Worm (Caenorhabditis elegans): ENCODE results near the gene srg-33.

srg-33 gene

DNA sequence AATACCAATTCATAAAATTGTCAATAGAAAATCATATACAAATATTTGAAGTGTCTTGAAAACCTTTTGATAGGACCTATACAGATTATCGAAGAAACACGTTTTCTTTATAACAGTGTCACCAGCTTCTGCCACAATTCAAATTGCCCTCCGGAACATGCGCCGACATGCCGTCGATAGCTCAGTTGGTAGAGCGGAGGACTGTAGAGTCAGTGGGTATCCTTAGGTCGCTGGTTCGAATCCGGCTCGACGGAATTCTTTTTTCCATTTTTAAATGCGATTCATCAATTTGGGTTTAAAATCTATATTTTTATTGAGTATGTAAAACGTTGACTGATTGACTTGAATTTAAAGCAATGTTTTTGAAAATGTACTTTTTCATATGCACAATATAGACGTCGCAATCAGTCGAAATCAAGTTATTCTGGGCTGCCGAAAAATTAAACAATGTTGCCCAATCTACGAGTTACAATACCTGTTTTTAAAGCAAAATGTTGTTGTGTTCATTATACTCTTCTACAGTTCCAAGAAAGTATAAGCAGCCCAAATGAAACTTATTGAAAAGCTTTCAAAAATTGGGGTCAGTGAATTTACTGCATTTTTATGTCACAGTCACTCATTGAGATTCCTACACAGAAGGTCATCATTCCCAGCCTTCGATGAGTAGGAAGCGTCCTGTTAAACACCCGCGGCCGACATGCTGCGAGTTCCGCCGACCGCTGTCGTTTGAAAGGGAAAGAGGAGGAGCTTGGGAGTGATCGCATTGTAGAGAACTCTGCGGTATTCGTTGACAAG is 44.4 kb upstream of the srg-33 start:
- peak; percentile 92 for TF ChIP-seq nhr-85 (tag)
- peak; percentile 19 for TF ChIP-seq C04F5.9 (tag; optimal IDR thresholded peaks at IDR 0.05)
- TF ChIP-seq irx-1 (tag; optimal IDR thresholded peaks at IDR 0.05) = peak; percentile 66
- no peak for TF ChIP-seq sptf-1 (tag; optimal IDR thresholded peaks at IDR 0.05)
- TF ChIP-seq hpl-2 (GFP tag; optimal IDR thresholded peaks at IDR 0.05) = peak; percentile 54
- TF ChIP-seq lin-13 (GFP tag; optimal IDR thresholded peaks at IDR 0.05) = peak; percentile 61
- TF ChIP-seq nhr-90 (tag; optimal IDR thresholded peaks at IDR 0.05; ENCODE audit: poor library complexity) = peak; percentile 96
- peak; percentile 79 for TF ChIP-seq nhr-77 (tag; optimal IDR thresholded peaks at IDR 0.05)
- no peak for TF ChIP-seq sox-4 (tag; optimal IDR thresholded peaks at IDR 0.05)
- peak; percentile 99 for TF ChIP-seq snpc-4 (tag; optimal IDR thresholded peaks at IDR 0.05)
- peak; percentile 84 for TF ChIP-seq nhr-20 (tag; optimal IDR thresholded peaks at IDR 0.05)
- TF ChIP-seq mdl-1 (tag; optimal IDR thresholded peaks at IDR 0.05) = peak in 1 of 2 experiments; percentile 9
- TF ChIP-seq ceh-88 (GFP tag; IDR thresholded peaks at IDR 0.05) = no peak
- peak; percentile 68 for TF ChIP-seq mep-1 (tag; optimal IDR thresholded peaks at IDR 0.05)
- peak; percentile 66; the same call in 1 of the 2 replicates for TF ChIP-seq grh-1 (GFP tag; IDR thresholded peaks at IDR 0.05)
- TF ChIP-seq nhr-11 (tag; optimal IDR thresholded peaks at IDR 0.05) = no peak
- peak; percentile 13 for TF ChIP-seq C16A3.4 (tag; optimal IDR thresholded peaks at IDR 0.05)
- peak; percentile 90 for TF ChIP-seq ama-1 (optimal IDR thresholded peaks at IDR 0.05)
- peak; percentile 71 for TF ChIP-seq fos-1 (tag; optimal IDR thresholded peaks at IDR 0.05)
- TF ChIP-seq ztf-11 (tag; optimal IDR thresholded peaks at IDR 0.05) = peak in 1 of 2 experiments; percentile 46
- TF ChIP-seq elt-2 (tag; optimal IDR thresholded peaks at IDR 0.05) = peak; percentile 90
- peak; percentile 90 for TF ChIP-seq nhr-71 (tag; optimal IDR thresholded peaks at IDR 0.05)
- peak; percentile 81 for TF ChIP-seq snu-23 (GFP tag; optimal IDR thresholded peaks at IDR 0.05)
- TF ChIP-seq efl-1 (optimal IDR thresholded peaks at IDR 0.05) = peak; percentile 38 to 66
- TF ChIP-seq efl-1 (GFP tag; optimal IDR thresholded peaks at IDR 0.05 in 1 of 2) = peak in 1 of 2 experiments; percentile 97
- TF ChIP-seq mab-9 (GFP tag; IDR thresholded peaks at IDR 0.05) = 0 out of 2 replicates have a peak, but pooled peaks have one; percentile 26
- TF ChIP-seq ces-1 (GFP tag; optimal IDR thresholded peaks at IDR 0.05) = no peak
- no peak for TF ChIP-seq zag-1 (tag; optimal IDR thresholded peaks at IDR 0.05)
- peak; percentile 90 for TF ChIP-seq nhr-47 (tag; optimal IDR thresholded peaks at IDR 0.05)
- TF ChIP-seq lir-3 (tag; optimal IDR thresholded peaks at IDR 0.05; ENCODE audit: poor library complexity) = peak; percentile 23
- no peak for TF ChIP-seq hlh-4 (tag; optimal IDR thresholded peaks at IDR 0.05)
- peak; percentile 18 to 70 for TF ChIP-seq lsy-2 (tag; optimal IDR thresholded peaks at IDR 0.05)
- peak; percentile 62 for TF ChIP-seq xbp-1 (tag; optimal IDR thresholded peaks at IDR 0.05)
- TF ChIP-seq lin-35 (GFP tag; optimal IDR thresholded peaks at IDR 0.05) = peak in 1 of 2 experiments; percentile 62
- TF ChIP-seq dpl-1 (GFP tag; optimal IDR thresholded peaks at IDR 0.05) = peak in 2 of 3 experiments; percentile 19 to 24
- TF ChIP-seq aly-2 (tag; optimal IDR thresholded peaks at IDR 0.05) = peak; percentile 73
- peak; percentile 18 for TF ChIP-seq fkh-4 (tag; optimal IDR thresholded peaks at IDR 0.05; ENCODE audit: borderline replicate concordance)
- peak; percentile 24 for TF ChIP-seq ztf-4 (tag; optimal IDR thresholded peaks at IDR 0.05)
- peak; percentile 36 for TF ChIP-seq efl-3 (GFP tag; optimal IDR thresholded peaks at IDR 0.05)
- TF ChIP-seq lin-14 (GFP tag; optimal IDR thresholded peaks at IDR 0.05) = peak; percentile 85
- TF ChIP-seq ceh-82 (tag; optimal IDR thresholded peaks at IDR 0.05) = peak; percentile 47 to 55 (median 54)
- TF ChIP-seq F16B12.6 (tag; optimal IDR thresholded peaks at IDR 0.05) = no peak
- TF ChIP-seq Y116A8C.19 (tag; optimal IDR thresholded peaks at IDR 0.05; ENCODE audit: borderline replicate concordance) = no peak
- TF ChIP-seq lin-39 (tag; optimal IDR thresholded peaks at IDR 0.05) = peak; percentile 81
- peak; percentile 6 for TF ChIP-seq nhr-76 (tag; optimal IDR thresholded peaks at IDR 0.05)
- TF ChIP-seq zip-4 (GFP tag; optimal IDR thresholded peaks at IDR 0.05) = peak; percentile 58
- TF ChIP-seq nhr-19 (GFP tag; conservative IDR thresholded peaks at IDR 0.05) = peak; percentile 88
- TF ChIP-seq jun-1 (tag; optimal IDR thresholded peaks at IDR 0.05) = peak; percentile 54
- TF ChIP-seq tbx-2 (tag; optimal IDR thresholded peaks at IDR 0.05) = peak; percentile 59
- TF ChIP-seq aha-1 (tag; optimal IDR thresholded peaks at IDR 0.05) = peak; percentile 24
- peak; percentile 86 for TF ChIP-seq swsn-7 (tag; optimal IDR thresholded peaks at IDR 0.05)
- peak; percentile 67 for TF ChIP-seq dsc-1 (tag; optimal IDR thresholded peaks at IDR 0.05)
